Worm (Caenorhabditis elegans) whole organism, L4 larva: Measurements from ENCODE around the gene gst-38.

ENCODE experiments used
- Y48G9A.11 ChIP-seq: fragments of 200-800 bp; sonication (Bioruptor generic); IDR thresholded peaks from 2 replicates; pipeline ENCODE4 v1.3.6; 2022; ENCODE audit warnings: missing genetic modification reagents, missing genetic modification characterization, missing compliant biosample characterization
- Y5F2A.4 ChIP-seq: fragments of 200-800 bp; sonication (Bioruptor generic); optimal IDR thresholded peaks from 2 replicates; lab custom pipeline; 2018; ENCODE audit warnings: mild to moderate bottlenecking, missing genetic modification characterization, missing compliant biosample characterization
- ZK546.5 ChIP-seq, 2 experiments: sonication (generic microtip); optimal IDR thresholded peaks; 2 replicates each; lab custom pipeline; 2017; ENCODE audit warnings: missing biosample characterization in 2 of 2, missing genetic modification characterization in 2 of 2
- aha-1 ChIP-seq: fragments of 150-350 bp; peaks from one replicate; lab custom pipeline; 2014; ENCODE audit warnings: missing biosample characterization, missing genetic modification characterization
- ceh-32 ChIP-seq: sonication (generic microtip); optimal IDR thresholded peaks from 2 replicates; lab custom pipeline; 2016; ENCODE audit warnings: mild to moderate bottlenecking, missing genetic modification characterization, missing compliant biosample characterization; ENCODE audit not compliant: poor library complexity
- ceh-82 ChIP-seq: sonication (generic microtip); optimal IDR thresholded peaks from 2 replicates; lab custom pipeline; 2017; ENCODE audit warnings: missing biosample characterization, missing genetic modification characterization
- ctbp-1 ChIP-seq: fragments of 200-800 bp; sonication (Bioruptor generic); IDR thresholded peaks from 2 replicates; pipeline ENCODE4 v1.3.6; 2022; ENCODE audit warnings: missing genetic modification reagents, missing genetic modification characterization, missing compliant biosample characterization
- daf-8 ChIP-seq: fragments of 200-800 bp; sonication (Bioruptor generic); IDR thresholded peaks from 2 replicates; pipeline ENCODE4 v1.3.6; 2022; ENCODE audit warnings: missing genetic modification characterization, missing compliant biosample characterization
- dmd-6 ChIP-seq: fragments of 200-800 bp; sonication (Bioruptor generic); IDR thresholded peaks from 2 replicates; pipeline ENCODE4 v1.3.6; 2022; ENCODE audit warnings: missing genetic modification reagents, missing genetic modification characterization, missing compliant biosample characterization
- dmd-8 ChIP-seq: fragments of 200-800 bp; sonication (Bioruptor generic); IDR thresholded peaks from 2 replicates; pipeline ENCODE4 v1.3.6; 2022; ENCODE audit warnings: missing genetic modification characterization, missing compliant biosample characterization
- lsy-2 ChIP-seq, 2 experiments: fragments of 150-350 bp in 1 of 2; sonication (generic microtip) in 1 of 2; optimal IDR thresholded peaks; 2 replicates each; lab custom pipeline; 2014 to 2017; ENCODE audit warnings: missing biosample characterization in 2 of 2, missing genetic modification characterization in 2 of 2
- mxl-3 ChIP-seq: fragments of 200-800 bp; sonication (Bioruptor generic); optimal IDR thresholded peaks from 2 replicates; lab custom pipeline; 2018; ENCODE audit warnings: mild to moderate bottlenecking, missing genetic modification characterization, missing compliant biosample characterization
- nhr-111 ChIP-seq: fragments of 200-800 bp; sonication (Bioruptor generic); optimal IDR thresholded peaks from 2 replicates; lab custom pipeline; 2018; ENCODE audit warnings: mild to moderate bottlenecking, missing genetic modification characterization, missing compliant biosample characterization
- php-3 ChIP-seq: fragments of 200-800 bp; sonication (Bioruptor generic); IDR thresholded peaks from 2 replicates; pipeline ENCODE4 v1.3.6; 2022; ENCODE audit warnings: missing genetic modification reagents, missing genetic modification characterization, missing compliant biosample characterization
- saeg-2 ChIP-seq: fragments of 200-800 bp; sonication (Bioruptor generic); IDR thresholded peaks from 2 replicates; pipeline ENCODE4 v1.3.6; 2022; ENCODE audit warnings: missing genetic modification reagents, missing genetic modification characterization, missing compliant biosample characterization
- sdz-12 ChIP-seq: fragments of 200-800 bp; sonication (Bioruptor generic); optimal IDR thresholded peaks from 2 replicates; lab custom pipeline; 2018; ENCODE audit warnings: mild to moderate bottlenecking, missing genetic modification characterization, missing compliant biosample characterization
- snpc-1.2 ChIP-seq: fragments of 200-800 bp; sonication (Bioruptor generic); IDR thresholded peaks from 2 replicates; pipeline ENCODE4 v1.3.6; 2022; ENCODE audit warnings: missing genetic modification reagents, missing genetic modification characterization, missing compliant biosample characterization
- unc-130 ChIP-seq: sonication (generic microtip); optimal IDR thresholded peaks from 2 replicates; lab custom pipeline; 2016; ENCODE audit warnings: missing genetic modification reagents, missing genetic modification characterization, missing compliant biosample characterization
- zag-1 ChIP-seq: fragments of 150-350 bp; optimal IDR thresholded peaks from 2 replicates; lab custom pipeline; 2014; ENCODE audit warnings: missing biosample characterization, missing genetic modification characterization

The gst-38 gene

DNA sequence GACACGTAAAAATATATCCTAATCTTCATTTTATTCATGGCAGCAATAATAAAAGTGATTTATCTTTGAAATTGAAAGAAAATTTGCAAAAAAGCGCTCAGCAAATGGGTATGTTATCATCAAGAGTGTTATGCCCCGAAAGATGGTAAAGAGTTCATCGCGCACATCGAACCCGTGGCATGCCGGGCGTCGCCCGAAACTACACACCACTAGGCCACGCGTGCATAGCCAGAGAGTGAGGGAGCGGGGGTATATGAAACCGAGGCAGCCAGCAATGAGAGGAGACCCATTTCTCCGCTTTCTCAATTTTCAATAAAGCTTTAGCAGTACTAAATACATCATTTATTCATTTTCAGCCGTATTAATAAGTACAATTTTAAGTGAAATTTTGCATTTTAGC lies 42.1 kb downstream of the gst-38 start (continued):
- TF ChIP-seq mxl-3 (GFP tag; lab: Kevin White, UChicago) (peak; percentile 89), unc-130 (GFP tag; lab: Kevin White, UChicago) (peak; percentile 84), Y5F2A.4 (GFP tag; lab: Kevin White, UChicago) (peak; percentile 93)

DNA sequence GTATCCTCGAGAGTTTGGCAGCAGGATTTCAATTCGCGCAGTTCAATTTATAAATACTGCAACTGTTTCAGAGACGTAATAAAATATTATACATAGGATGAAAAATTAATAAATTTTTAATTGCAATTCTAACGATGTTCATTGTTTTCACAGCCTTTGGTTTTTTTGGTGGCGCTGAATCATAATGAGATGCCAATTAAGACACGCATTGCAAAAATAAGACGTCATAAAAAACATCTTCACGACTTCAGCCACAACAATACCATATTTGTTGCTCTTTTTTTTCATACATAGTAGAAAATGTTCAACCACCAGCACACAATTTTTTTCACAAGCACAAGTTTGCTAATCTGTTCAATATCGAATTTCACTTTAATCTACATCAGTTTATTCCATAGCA lies 43.6 kb downstream of the gst-38 start, which contains the start of gene str-56:
Gene str-56 (plus strand): TSS at position 301 of the 400 bp plus-strand sequence.
- TF ChIP-seq lsy-2 (tag; optimal IDR thresholded peaks at IDR 0.05; lab: Kevin White, UChicago) (no peak), dmd-8 (GFP tag; lab: Robert Waterston, UW) (no peak), sdz-12 (no peak), ceh-82 (tag; lab: Kevin White, UChicago) (no peak), Y48G9A.11 (GFP tag; lab: Robert Waterston, UW) (no peak), ctbp-1 (GFP tag; lab: Robert Waterston, UW) (no peak), php-3 (GFP tag; lab: Robert Waterston, UW) (no peak), daf-8 (GFP tag; lab: Robert Waterston, UW) (no peak), zag-1 (tag; lab: Kevin White, UChicago) (no peak), ceh-32 (no peak)

ce11 chrV:15870356-15870755 lies 45.5 kb downstream of the gst-38 start, which contains the start of gene str-57:
Gene str-57 (plus strand): TSS chrV:15870656.
- peak; percentile 18 for TF ChIP-seq aha-1 (tag; lab: Kevin White, UChicago)
- no peak for TF ChIP-seq ZK546.5 (tag; optimal IDR thresholded peaks at IDR 0.05; lab: Kevin White, UChicago)

DNA sequence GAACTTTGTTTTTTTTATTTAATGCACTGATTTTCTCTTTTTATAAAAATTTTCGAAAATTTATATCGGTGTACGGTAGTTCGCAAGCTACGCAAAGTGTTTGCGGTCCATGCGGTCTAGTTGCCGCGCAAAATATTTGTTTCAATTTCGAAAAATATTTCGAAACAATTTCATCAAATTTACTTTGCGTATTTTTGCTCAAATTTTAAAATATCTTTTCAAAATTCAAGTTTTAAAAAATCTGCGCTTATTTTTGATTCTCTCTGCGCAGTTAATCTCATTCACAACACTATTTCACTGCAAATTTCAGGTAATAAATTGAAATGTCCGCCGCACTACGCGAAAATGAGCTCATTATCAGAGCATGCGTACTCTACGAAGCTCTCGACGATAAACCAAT lies 48.5 kb downstream of the gst-38 start, which contains the start of gene fbxa-197:
Gene fbxa-197 (plus strand): TSS at position 301 of the 400 bp plus-strand sequence.
- TF ChIP-seq saeg-2 (no peak), snpc-1.2 (GFP tag; lab: Robert Waterston, UW) (no peak), dmd-6 (GFP tag; lab: Robert Waterston, UW) (no peak), Y5F2A.4 (GFP tag; lab: Kevin White, UChicago) (no peak), nhr-111 (GFP tag; lab: Kevin White, UChicago) (no peak)

DNA sequence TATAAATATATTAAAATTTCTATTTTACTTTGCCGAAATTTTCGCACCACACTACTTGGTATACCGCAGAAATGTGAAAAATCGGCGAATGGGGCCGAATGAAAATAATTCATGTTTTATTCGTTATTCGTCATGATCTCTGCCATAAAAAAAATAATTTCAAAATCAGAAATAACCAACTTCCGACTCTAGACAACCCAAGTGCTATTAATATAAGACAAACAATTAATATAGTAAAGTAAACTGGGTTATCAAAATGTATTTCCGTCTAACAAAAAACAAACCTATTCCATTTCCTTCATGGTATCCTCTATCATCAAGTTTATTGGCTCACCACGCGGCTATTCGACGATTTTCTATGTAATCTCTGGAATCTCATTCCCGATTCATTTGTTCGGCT lies 50.0 kb downstream of the gst-38 start, which contains the start of gene srh-293:
Gene srh-293 (plus strand): TSS at position 301 of the 400 bp plus-strand sequence.
- TF ChIP-seq php-3 (GFP tag; lab: Robert Waterston, UW): no peak
- TF ChIP-seq, all 104 proteins: peak for 0
